Fruit fly (Drosophila melanogaster) Kc167 (cell line): ENCODE measurements around the gene CG4678.

ENCODE experiments used
- Myc ChIP-seq: fragments of >200 bp; optimal IDR thresholded peaks from 2 replicates; lab custom pipeline; 2017; ENCODE audit warnings: missing external identifiers
- psq ChIP-seq: fragments of >200 bp; optimal IDR thresholded peaks from 2 replicates; lab custom pipeline; 2017; ENCODE audit warnings: missing external identifiers
- ttk ChIP-seq: sonication (Bioruptor generic); optimal IDR thresholded peaks from 2 replicates; lab custom pipeline; 2017; ENCODE audit warnings: missing external identifiers

DNA sequence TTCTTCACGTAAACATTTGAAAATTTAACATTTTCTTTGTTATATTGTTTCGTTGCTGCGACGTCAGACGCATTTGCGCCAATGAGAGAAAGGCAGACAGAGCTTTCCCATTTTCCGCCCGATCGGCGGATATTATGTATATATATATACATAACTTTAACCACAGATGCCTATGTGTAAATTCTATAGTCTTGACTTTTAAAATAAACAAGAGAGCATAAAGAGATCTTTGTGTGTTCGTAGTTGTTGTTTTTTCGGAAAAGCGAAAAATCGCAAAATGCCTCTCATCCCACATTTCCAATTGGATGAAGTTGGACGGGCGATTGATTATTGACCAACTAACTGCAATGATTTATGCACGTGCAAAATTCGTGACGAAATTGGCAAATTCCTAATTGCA, 19.3 kb upstream of the CG4678 start, which contains the start of gene CG13012:
- TF ChIP-seq psq (lab: Kevin White, UChicago), result no peak
- TF ChIP-seq Myc (lab: Kevin White, UChicago), result no peak
- TF ChIP-seq ttk, result no peak
